Fruit fly (Drosophila melanogaster) whole organism, embryonic: ENCODE measurements around the gene Cpr67Fa2.

Experiments
- Awh ChIP-seq: fragments of 200-800 bp; sonication (Bioruptor generic); IDR thresholded peaks from 2 replicates; pipeline ENCODE4, ENCODE4 v1.3.6; 2022; ENCODE audit warnings: missing biosample characterization, missing genetic modification characterization
- Bteb2 ChIP-seq: fragments of 200-800 bp; sonication (Bioruptor generic); optimal IDR thresholded peaks from 2 replicates; lab custom pipeline; 2016; ENCODE audit warnings: missing biosample characterization, missing genetic modification characterization
- CG10321 ChIP-seq: fragments of 200-800 bp; sonication (Bioruptor generic); IDR thresholded peaks from 2 replicates; pipeline ENCODE4 v1.3.6; 2022; ENCODE audit warnings: missing biosample characterization, missing genetic modification characterization
- CG10462 ChIP-seq: fragments of 200-800 bp; sonication (Bioruptor generic); optimal IDR thresholded peaks from 2 replicates; lab custom pipeline; 2016; ENCODE audit warnings: missing biosample characterization, missing genetic modification characterization
- CG11456 ChIP-seq: fragments of 200-800 bp; sonication (Bioruptor generic); IDR thresholded peaks from 3 replicates; pipeline ENCODE4 v1.3.6; 2022; ENCODE audit warnings: missing biosample characterization, missing genetic modification characterization
- CG1603 ChIP-seq: fragments of 200-800 bp; sonication (Bioruptor generic); optimal IDR thresholded peaks from 2 replicates; lab custom pipeline; 2019; ENCODE audit warnings: missing biosample characterization, mild to moderate bottlenecking, missing genetic modification characterization, moderate library complexity
- CG16813 ChIP-seq: fragments of 200-800 bp; sonication (Bioruptor generic); IDR thresholded peaks from 3 replicates; pipeline ENCODE4 v1.3.6; 2022; ENCODE audit warnings: missing biosample characterization, missing genetic modification characterization; ENCODE audit not compliant: partially characterized antibody
- CG17568 ChIP-seq: fragments of 200-800 bp; sonication (Bioruptor generic); optimal IDR thresholded peaks from 2 replicates; lab custom pipeline; 2018; ENCODE audit warnings: missing biosample characterization, mild to moderate bottlenecking, missing genetic modification characterization, moderate library complexity
- CG17802 ChIP-seq: fragments of 200-800 bp; sonication (Bioruptor generic); optimal IDR thresholded peaks from 2 replicates; lab custom pipeline; 2018; ENCODE audit warnings: missing biosample characterization, mild to moderate bottlenecking, missing genetic modification characterization, moderate library complexity
- CG34376 ChIP-seq: fragments of 200-800 bp; sonication (Bioruptor generic); optimal IDR thresholded peaks from 2 replicates; lab custom pipeline; 2018; ENCODE audit warnings: missing biosample characterization, mild to moderate bottlenecking, missing genetic modification characterization
- CG34422 ChIP-seq: fragments of 200-800 bp; sonication (Bioruptor generic); IDR thresholded peaks from 3 replicates; pipeline ENCODE4 v1.3.6; 2022; ENCODE audit warnings: missing biosample characterization, missing genetic modification characterization
- CG6654 ChIP-seq: fragments of 200-800 bp; sonication (Bioruptor generic); optimal IDR thresholded peaks from 2 replicates; lab custom pipeline; 2017; ENCODE audit warnings: missing biosample characterization, mild to moderate bottlenecking, missing genetic modification characterization
- CG6765 ChIP-seq: fragments of 200-800 bp; sonication (Bioruptor generic); optimal IDR thresholded peaks from 3 replicates; lab custom pipeline; 2017; ENCODE audit warnings: missing biosample characterization, mild to moderate bottlenecking, missing genetic modification characterization
- CG6854 ChIP-seq: fragments of 200-800 bp; sonication (Bioruptor generic); optimal IDR thresholded peaks from 3 replicates; lab custom pipeline; 2017; ENCODE audit warnings: missing biosample characterization, mild to moderate bottlenecking, missing genetic modification characterization
- CG7839 ChIP-seq: fragments of 200-800 bp; sonication (Bioruptor generic); optimal IDR thresholded peaks from 3 replicates; lab custom pipeline; 2018; ENCODE audit warnings: missing biosample characterization, mild to moderate bottlenecking, missing genetic modification characterization, moderate library complexity
- CG7928 ChIP-seq: fragments of 200-800 bp; sonication (Bioruptor generic); optimal IDR thresholded peaks from 2 replicates; lab custom pipeline; 2017; ENCODE audit warnings: missing biosample characterization, mild to moderate bottlenecking, missing genetic modification characterization
- CG8089 ChIP-seq: fragments of 200-800 bp; sonication (Bioruptor generic); optimal IDR thresholded peaks from 3 replicates; lab custom pipeline; 2016; ENCODE audit warnings: missing biosample characterization, missing genetic modification characterization
- CG9797 ChIP-seq: fragments of 200-800 bp; sonication (Bioruptor generic); optimal IDR thresholded peaks from 3 replicates; lab custom pipeline; 2018; ENCODE audit warnings: missing biosample characterization, mild to moderate bottlenecking, missing genetic modification characterization
- Chrac-16 ChIP-seq: fragments of 200-800 bp; sonication (Bioruptor generic); optimal IDR thresholded peaks from 3 replicates; lab custom pipeline; 2016; ENCODE audit warnings: missing biosample characterization, missing genetic modification characterization
- D19A ChIP-seq: fragments of 200-800 bp; optimal IDR thresholded peaks from 3 replicates; lab custom pipeline; 2019; ENCODE audit warnings: missing biosample characterization, mild to moderate bottlenecking, missing genetic modification characterization, moderate library complexity
- Deaf1 ChIP-seq: fragments of 200-800 bp; optimal IDR thresholded peaks from 3 replicates; lab custom pipeline; 2019; ENCODE audit warnings: missing biosample characterization, mild to moderate bottlenecking, missing genetic modification characterization, moderate library complexity
- Drgx ChIP-seq: fragments of 200-800 bp; sonication (Bioruptor generic); IDR thresholded peaks from 2 replicates; pipeline ENCODE4 v1.3.6; 2022; ENCODE audit warnings: missing biosample characterization, missing genetic modification characterization
- Fer1 ChIP-seq: fragments of 200-800 bp; sonication (Bioruptor generic); optimal IDR thresholded peaks from 2 replicates; lab custom pipeline; 2017; ENCODE audit warnings: missing biosample characterization, mild to moderate bottlenecking, missing genetic modification characterization
- H2.0 ChIP-seq: fragments of 200-800 bp; sonication (Bioruptor generic); IDR thresholded peaks from 2 replicates; pipeline ENCODE4 v1.3.6; 2022; ENCODE audit warnings: missing biosample characterization, missing genetic modification characterization
- Kr ChIP-seq: fragments of 200-800 bp; sonication (Bioruptor generic); optimal IDR thresholded peaks from 2 replicates; lab custom pipeline; 2017; ENCODE audit warnings: missing biosample characterization, mild to moderate bottlenecking, missing genetic modification characterization
- Mrtf ChIP-seq: fragments of 200-800 bp; sonication (Bioruptor generic); IDR thresholded peaks from 3 replicates; pipeline ENCODE4 v1.3.6; 2022; ENCODE audit warnings: missing biosample characterization, missing genetic modification characterization
- Nf-YB ChIP-seq: fragments of 200-800 bp; sonication (Bioruptor generic); optimal IDR thresholded peaks from 3 replicates; lab custom pipeline; 2019; ENCODE audit warnings: missing biosample characterization, mild to moderate bottlenecking, missing genetic modification characterization, moderate library complexity
- Opbp ChIP-seq: fragments of 200-800 bp; sonication (Bioruptor generic); IDR thresholded peaks from 3 replicates; pipeline ENCODE4 v1.3.6; 2022; ENCODE audit warnings: missing biosample characterization, missing genetic modification characterization; ENCODE audit not compliant: partially characterized antibody
- Stat92E ChIP-seq, 3 experiments: fragments of >200 bp in 2 of 3; fragments of 200-800 bp in 1 of 3; sonication (Bioruptor generic) in 1 of 3; optimal IDR thresholded peaks; 2 replicates each; lab custom pipeline; 2017 to 2019; ENCODE audit warnings: missing biosample characterization in 3 of 3, missing genetic modification characterization in 3 of 3, mild to moderate bottlenecking in 1 of 3, moderate library complexity in 1 of 3
- Vsx1 ChIP-seq: fragments of 200-800 bp; sonication (Bioruptor generic); optimal IDR thresholded peaks from 2 replicates; lab custom pipeline; 2017; ENCODE audit warnings: missing biosample characterization, mild to moderate bottlenecking, missing genetic modification characterization, missing genetic modification reagents
- Xrp1 ChIP-seq: fragments of 200-800 bp; sonication (Bioruptor generic); IDR thresholded peaks from 2 replicates; pipeline ENCODE4 v1.3.6; 2022; ENCODE audit warnings: missing biosample characterization, missing genetic modification characterization
- ap ChIP-seq: fragments of 200-800 bp; sonication (Bioruptor generic); IDR thresholded peaks from 2 replicates; pipeline ENCODE4 v1.3.6; 2022; ENCODE audit warnings: missing biosample characterization, missing genetic modification characterization
- bigmax ChIP-seq: fragments of 200-800 bp; sonication (Bioruptor generic); optimal IDR thresholded peaks from 2 replicates; lab custom pipeline; 2018; ENCODE audit warnings: missing biosample characterization, mild to moderate bottlenecking, missing genetic modification characterization
- bowl ChIP-seq: fragments of 200-800 bp; sonication (Bioruptor generic); IDR thresholded peaks from 2 replicates; pipeline ENCODE4 v1.3.6; 2022; ENCODE audit warnings: missing biosample characterization, missing genetic modification characterization
- caup ChIP-seq: fragments of 200-800 bp; sonication (Bioruptor generic); optimal IDR thresholded peaks from 3 replicates; lab custom pipeline; 2017; ENCODE audit warnings: missing biosample characterization, mild to moderate bottlenecking, missing genetic modification characterization, moderate library complexity; ENCODE audit not compliant: severe bottlenecking
- chn ChIP-seq: fragments of 200-800 bp; sonication (Bioruptor generic); optimal IDR thresholded peaks from 2 replicates; lab custom pipeline; 2016; ENCODE audit warnings: missing biosample characterization, missing genetic modification characterization
- crc ChIP-seq: fragments of 200-800 bp; sonication (Bioruptor generic); optimal IDR thresholded peaks from 2 replicates; lab custom pipeline; 2016; ENCODE audit warnings: missing biosample characterization, missing genetic modification characterization
- fru ChIP-seq: fragments of >200 bp; optimal IDR thresholded peaks from 2 replicates; lab custom pipeline; 2017
- gsb-n ChIP-seq: fragments of 200-800 bp; sonication (Bioruptor generic); optimal IDR thresholded peaks from 3 replicates; lab custom pipeline; 2018; ENCODE audit warnings: missing biosample characterization, mild to moderate bottlenecking, missing genetic modification characterization
- ham ChIP-seq: fragments of 200-800 bp; sonication (Bioruptor generic); IDR thresholded peaks from 2 replicates; pipeline ENCODE4 v1.3.6; 2022; ENCODE audit warnings: missing biosample characterization, missing genetic modification characterization
- lilli ChIP-seq: fragments of 200-800 bp; sonication (Bioruptor generic); optimal IDR thresholded peaks from 3 replicates; lab custom pipeline; 2016; ENCODE audit warnings: missing biosample characterization, missing genetic modification characterization
- luna ChIP-seq: fragments of 200-800 bp; sonication (Bioruptor generic); optimal IDR thresholded peaks from 2 replicates; lab custom pipeline; 2016; ENCODE audit warnings: missing biosample characterization, missing genetic modification characterization
- nmo ChIP-seq: fragments of 200-800 bp; sonication (Bioruptor generic); optimal IDR thresholded peaks from 2 replicates; lab custom pipeline; 2018; ENCODE audit warnings: missing biosample characterization, mild to moderate bottlenecking, missing genetic modification characterization, moderate library complexity
- pho ChIP-seq: fragments of 200-800 bp; sonication (Bioruptor generic); optimal IDR thresholded peaks from 2 replicates; lab custom pipeline; 2016; ENCODE audit warnings: missing biosample characterization, missing genetic modification characterization
- prd ChIP-seq, 3 experiments: fragments of >200 bp in 2 of 3; fragments of 200-800 bp in 1 of 3; sonication (Bioruptor generic) in 1 of 3; optimal IDR thresholded peaks in 2 of 3; IDR thresholded peaks in 1 of 3; 2 replicates in 2 of 3; 3 replicates in 1 of 3; pipeline versions ENCODE4 v1.3.6 to Lab custom; 2017 to 2022; ENCODE audit warnings: missing biosample characterization in 1 of 3, missing genetic modification characterization in 1 of 3
- pros ChIP-seq: fragments of 200-800 bp; sonication (Bioruptor generic); optimal IDR thresholded peaks from 3 replicates; lab custom pipeline; 2019; ENCODE audit warnings: missing biosample characterization, mild to moderate bottlenecking, missing genetic modification characterization, moderate library complexity
- run ChIP-seq: fragments of 200-800 bp; sonication (Bioruptor generic); optimal IDR thresholded peaks from 3 replicates; lab custom pipeline; 2018; ENCODE audit warnings: missing biosample characterization, mild to moderate bottlenecking, missing genetic modification characterization
- sc ChIP-seq, 3 experiments: fragments of >200 bp in 2 of 3; fragments of 200-800 bp in 1 of 3; sonication (Bioruptor generic) in 1 of 3; optimal IDR thresholded peaks; 2 replicates in 2 of 3; 3 replicates in 1 of 3; lab custom pipeline; 2017; ENCODE audit warnings: mild to moderate bottlenecking in 1 of 3, missing biosample characterization in 1 of 3, missing genetic modification characterization in 1 of 3, missing genetic modification reagents in 1 of 3
- slbo ChIP-seq: fragments of 200-800 bp; sonication (Bioruptor generic); IDR thresholded peaks from 2 replicates; pipeline ENCODE4 v1.3.6; 2022; ENCODE audit warnings: missing biosample characterization, missing genetic modification characterization
- sug ChIP-seq: fragments of 200-800 bp; optimal IDR thresholded peaks from 2 replicates; lab custom pipeline; 2019; ENCODE audit warnings: missing biosample characterization, mild to moderate bottlenecking, missing genetic modification characterization, moderate library complexity
- trem ChIP-seq: fragments of 200-800 bp; optimal IDR thresholded peaks from 3 replicates; lab custom pipeline; 2019; ENCODE audit warnings: missing biosample characterization, mild to moderate bottlenecking, missing genetic modification characterization, moderate library complexity

Cpr67Fa2 gene

DNA sequence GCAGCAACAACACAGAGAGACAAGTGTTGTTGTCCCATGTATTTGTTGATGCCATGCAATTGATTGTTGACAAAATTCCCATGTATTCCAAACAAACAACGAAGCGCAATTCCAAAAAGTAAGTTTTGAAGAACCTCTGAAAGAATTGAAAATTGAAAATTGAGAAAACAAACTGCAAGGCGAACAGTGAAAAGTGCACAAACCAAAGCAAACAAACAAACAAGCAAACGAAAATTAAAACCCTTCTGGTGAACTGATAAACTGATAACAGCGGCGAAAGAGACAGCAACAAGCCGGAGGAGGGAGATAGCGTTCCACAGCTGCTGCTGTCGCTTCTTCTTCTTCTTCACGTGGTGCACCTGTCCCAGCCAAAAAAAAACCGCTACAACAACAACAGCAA is 32.9 kb upstream of the Cpr67Fa2 start (continued):
- no peak for TF ChIP-seq prd (optimal IDR thresholded peaks at IDR 0.05; lab: Kevin White, UChicago)
- no peak for TF ChIP-seq prd (GFP tag; IDR thresholded peaks at IDR 0.05; lab: Robert Waterston, UW)
- TF ChIP-seq caup: no peak
- TF ChIP-seq Deaf1 (tag; lab: Kevin White, UChicago): no peak
- TF ChIP-seq CG34376 (GFP tag; lab: Kevin White, UChicago): no peak
- TF ChIP-seq slbo (GFP tag; lab: Robert Waterston, UW): no peak
- no peak for TF ChIP-seq Nf-YB
- no peak for TF ChIP-seq CG6854 (GFP tag; lab: Kevin White, UChicago)
- no peak for TF ChIP-seq Drgx (GFP tag; lab: Robert Waterston, UW)
- peak; percentile 28 for TF ChIP-seq trem
- TF ChIP-seq gsb-n (tag; lab: Kevin White, UChicago): no peak
- peak; percentile 11 for TF ChIP-seq chn (GFP tag; lab: Kevin White, UChicago)
- TF ChIP-seq Stat92E (GFP tag; optimal IDR thresholded peaks at IDR 0.05; lab: Kevin White, UChicago): no peak
- TF ChIP-seq sc (optimal IDR thresholded peaks at IDR 0.05; lab: Kevin White, UChicago): no peak
- TF ChIP-seq sc (GFP tag; optimal IDR thresholded peaks at IDR 0.05; lab: Kevin White, UChicago): no peak
- no peak for TF ChIP-seq CG6765 (GFP tag; lab: Kevin White, UChicago)
- no peak for TF ChIP-seq H2.0 (GFP tag; lab: Robert Waterston, UW)
- no peak for TF ChIP-seq Bteb2
- TF ChIP-seq luna (GFP tag; lab: Kevin White, UChicago): no peak
- no peak for TF ChIP-seq bowl
- TF ChIP-seq pros (GFP tag; lab: Kevin White, UChicago): no peak
- no peak for TF ChIP-seq D19A (tag; lab: Kevin White, UChicago)
- no peak for TF ChIP-seq CG10462
- TF ChIP-seq CG1603 (tag; lab: Kevin White, UChicago): peak; percentile 12
- TF ChIP-seq nmo (GFP tag; lab: Kevin White, UChicago): no peak
- no peak for TF ChIP-seq CG11456 (GFP tag; lab: Robert Waterston, UW)
- no peak for TF ChIP-seq Mrtf (GFP tag; lab: Robert Waterston, UW)
- TF ChIP-seq CG6654 (GFP tag; lab: Kevin White, UChicago): no peak
- TF ChIP-seq CG17568 (GFP tag; lab: Kevin White, UChicago): peak; percentile 45
- TF ChIP-seq ham (GFP tag; lab: Robert Waterston, UW): no peak
- TF ChIP-seq Awh (GFP tag; lab: Robert Waterston, UW): no peak
- TF ChIP-seq Opbp (GFP tag; lab: Robert Waterston, UW): no peak
- TF ChIP-seq lilli (GFP tag; lab: Kevin White, UChicago): no peak
- TF ChIP-seq crc (GFP tag; lab: Kevin White, UChicago): no peak
- TF ChIP-seq CG10321 (GFP tag; lab: Robert Waterston, UW): peak; percentile 24; the same call in 1 of the 2 replicates
- TF ChIP-seq CG8089 (GFP tag; lab: Kevin White, UChicago): no peak
- TF ChIP-seq CG17802 (tag; lab: Kevin White, UChicago): no peak
- TF ChIP-seq bigmax: no peak
- no peak for TF ChIP-seq CG9797 (GFP tag; lab: Kevin White, UChicago)
- TF ChIP-seq Chrac-16 (GFP tag; lab: Kevin White, UChicago): no peak
- TF ChIP-seq ap (GFP tag; lab: Robert Waterston, UW): no peak
- no peak for TF ChIP-seq CG7839 (tag; lab: Kevin White, UChicago)
- no peak for TF ChIP-seq CG34422
- TF ChIP-seq fru (lab: Kevin White, UChicago): no peak
- no peak for TF ChIP-seq CG7928 (GFP tag; lab: Kevin White, UChicago)
- peak; percentile 45 for TF ChIP-seq Xrp1
- peak; percentile 90 for TF ChIP-seq Kr (GFP tag; lab: Kevin White, UChicago)
- no peak for TF ChIP-seq run
- no peak for TF ChIP-seq pho
- TF ChIP-seq CG16813: no peak
- TF ChIP-seq Vsx1 (GFP tag; lab: Kevin White, UChicago): no peak
- TF ChIP-seq sug (tag; lab: Kevin White, UChicago): no peak
- no peak for TF ChIP-seq Fer1 (GFP tag; lab: Kevin White, UChicago)
